Fruit fly (Drosophila melanogaster) whole organism, wandering third instar larva: ENCODE data around the gene CG43799.

Experiments used
- Abd-B ChIP-seq: fragments of >200 bp; optimal IDR thresholded peaks from 2 replicates; lab custom pipeline; 2017; ENCODE audit warnings: missing biosample characterization, missing genetic modification characterization
- CG32264 ChIP-seq: fragments of 200-800 bp; sonication (Bioruptor generic); optimal IDR thresholded peaks from 2 replicates; lab custom pipeline; 2016; ENCODE audit warnings: missing biosample characterization, missing genetic modification characterization
- CrebA ChIP-seq: fragments of 200-800 bp; sonication (Bioruptor generic); optimal IDR thresholded peaks from 2 replicates; lab custom pipeline; 2016; ENCODE audit warnings: missing biosample characterization, mild to moderate bottlenecking, missing genetic modification characterization, borderline replicate concordance
- Dfd ChIP-seq: fragments of >200 bp; optimal IDR thresholded peaks from 2 replicates; lab custom pipeline; 2017; ENCODE audit warnings: missing biosample characterization, missing genetic modification characterization
- Dif ChIP-seq: fragments of 200-275, 200-300 bp; sonication (Bioruptor generic); optimal IDR thresholded peaks from 2 replicates; lab custom pipeline; 2018; ENCODE audit warnings: missing biosample characterization, missing genetic modification characterization; ENCODE audit not compliant: partially characterized antibody
- GATAd ChIP-seq: sonication (Bioruptor generic); optimal IDR thresholded peaks from 2 replicates; lab custom pipeline; 2016; ENCODE audit warnings: missing biosample characterization, missing genetic modification characterization
- HLH106 ChIP-seq: fragments of 200-800 bp; optimal IDR thresholded peaks from 3 replicates; lab custom pipeline; 2019; ENCODE audit warnings: missing biosample characterization, mild to moderate bottlenecking, missing genetic modification characterization, moderate library complexity
- Hnf4 ChIP-seq: fragments of 200-800 bp; sonication (Bioruptor generic); optimal IDR thresholded peaks from 2 replicates; lab custom pipeline; 2016; ENCODE audit warnings: missing biosample characterization, mild to moderate bottlenecking, missing genetic modification characterization
- Hr78 ChIP-seq: fragments of >200 bp; optimal IDR thresholded peaks from 2 replicates; lab custom pipeline; 2017; ENCODE audit warnings: missing biosample characterization, missing genetic modification characterization
- Hr83 ChIP-seq: fragments of 200-300 bp; sonication (Bioruptor generic); optimal IDR thresholded peaks from 2 replicates; lab custom pipeline; 2016; ENCODE audit warnings: missing biosample characterization, mild to moderate bottlenecking, missing genetic modification characterization, moderate library complexity; ENCODE audit not compliant: poor library complexity, severe bottlenecking
- Jra ChIP-seq: sonication (Bioruptor generic); optimal IDR thresholded peaks from 2 replicates; lab custom pipeline; 2016; ENCODE audit warnings: missing biosample characterization, missing genetic modification characterization
- Mio ChIP-seq: sonication (Bioruptor generic); optimal IDR thresholded peaks from 2 replicates; lab custom pipeline; 2016; ENCODE audit warnings: missing biosample characterization, missing genetic modification characterization
- Myc ChIP-seq: fragments of >200 bp; optimal IDR thresholded peaks from 2 replicates; lab custom pipeline; 2017
- N ChIP-seq: fragments of >200 bp; optimal IDR thresholded peaks from 2 replicates; lab custom pipeline; 2018; ENCODE audit warnings: missing biosample characterization, missing external identifiers, missing genetic modification characterization
- OdsH ChIP-seq: fragments of 200-800 bp; sonication (Bioruptor generic); optimal IDR thresholded peaks from 2 replicates; lab custom pipeline; 2016; ENCODE audit warnings: missing biosample characterization, mild to moderate bottlenecking, missing genetic modification characterization
- Rel ChIP-seq, 2 experiments: fragments of 200-800 bp; sonication (Bioruptor generic) in 1 of 2; optimal IDR thresholded peaks; 2 replicates in 1 of 2; 3 replicates in 1 of 2; lab custom pipeline; 2016 to 2019; ENCODE audit warnings: mild to moderate bottlenecking in 2 of 2, missing biosample characterization in 2 of 2, missing genetic modification characterization in 2 of 2, moderate library complexity in 1 of 2
- Sp1 ChIP-seq: fragments of 200-800 bp; sonication (Bioruptor generic); optimal IDR thresholded peaks from 3 replicates; lab custom pipeline; 2019; ENCODE audit warnings: missing biosample characterization, mild to moderate bottlenecking, missing genetic modification characterization, moderate library complexity
- Vsx2 ChIP-seq: fragments of 200-300, 225-300 bp; sonication (Bioruptor generic); optimal IDR thresholded peaks from 2 replicates; lab custom pipeline; 2018; ENCODE audit warnings: missing biosample characterization, missing genetic modification characterization; ENCODE audit not compliant: partially characterized antibody
- br ChIP-seq: fragments of 200-800 bp; sonication (Bioruptor generic); optimal IDR thresholded peaks from 2 replicates; lab custom pipeline; 2016; ENCODE audit warnings: missing biosample characterization, missing genetic modification characterization
- brk ChIP-seq: fragments of 200-800 bp; sonication (Bioruptor generic); optimal IDR thresholded peaks from 2 replicates; lab custom pipeline; 2016; ENCODE audit warnings: missing biosample characterization, mild to moderate bottlenecking, missing genetic modification characterization
- dl ChIP-seq, 2 experiments: fragments of 175-275, 200-275 bp in 1 of 2; fragments of 200-275 bp in 1 of 2; sonication (Bioruptor generic); optimal IDR thresholded peaks; lab custom pipeline; 2018; ENCODE audit warnings: mild to moderate bottlenecking in 2 of 2, missing biosample characterization in 2 of 2, missing genetic modification characterization in 2 of 2, moderate library complexity in 2 of 2; ENCODE audit not compliant: partially characterized antibody in 2 of 2, insufficient read depth in 1 of 2
- dmrt93B ChIP-seq: fragments of 200-800 bp; sonication (Bioruptor generic); optimal IDR thresholded peaks from 2 replicates; lab custom pipeline; 2018; ENCODE audit warnings: missing biosample characterization, mild to moderate bottlenecking, missing genetic modification characterization
- dsf ChIP-seq: sonication (Bioruptor generic); optimal IDR thresholded peaks from 2 replicates; lab custom pipeline; 2016; ENCODE audit warnings: missing biosample characterization, missing genetic modification characterization, borderline replicate concordance
- ey ChIP-seq: fragments of 200-800 bp; sonication (Bioruptor generic); optimal IDR thresholded peaks from 2 replicates; lab custom pipeline; 2016; ENCODE audit warnings: missing biosample characterization, missing genetic modification characterization
- foxo ChIP-seq, 2 experiments: fragments of 200-800 bp; sonication (Bioruptor generic); optimal IDR thresholded peaks; 2 replicates in 1 of 2; 3 replicates in 1 of 2; lab custom pipeline; 2016 to 2017; ENCODE audit warnings: missing biosample characterization in 2 of 2, missing genetic modification characterization in 2 of 2
- fru ChIP-seq: fragments of 200-800 bp; sonication (Bioruptor generic); optimal IDR thresholded peaks from 3 replicates; lab custom pipeline; 2016; ENCODE audit warnings: missing biosample characterization, mild to moderate bottlenecking, missing genetic modification characterization
- h ChIP-seq: fragments of 200-800 bp; sonication (Bioruptor generic); optimal IDR thresholded peaks from 3 replicates; lab custom pipeline; 2016; ENCODE audit warnings: missing biosample characterization, mild to moderate bottlenecking, missing genetic modification characterization
- jim ChIP-seq: fragments of 175-275, 200-325 bp; sonication (Bioruptor generic); optimal IDR thresholded peaks from 2 replicates; lab custom pipeline; 2016; ENCODE audit warnings: missing biosample characterization, mild to moderate bottlenecking, missing genetic modification characterization
- lola ChIP-seq: fragments of >200 bp; optimal IDR thresholded peaks from 2 replicates; lab custom pipeline; 2017; ENCODE audit warnings: missing biosample characterization, missing genetic modification characterization
- pan ChIP-seq: fragments of >200 bp; optimal IDR thresholded peaks from 2 replicates; lab custom pipeline; 2017
- rgr ChIP-seq: fragments of 200-800 bp; sonication (Bioruptor generic); optimal IDR thresholded peaks from 3 replicates; lab custom pipeline; 2016; ENCODE audit warnings: missing biosample characterization, mild to moderate bottlenecking, missing genetic modification characterization
- sage ChIP-seq: fragments of 200-800 bp; sonication (Bioruptor generic); optimal IDR thresholded peaks from 2 replicates; lab custom pipeline; 2016; ENCODE audit warnings: missing biosample characterization, mild to moderate bottlenecking, missing genetic modification characterization
- sv ChIP-seq: fragments of 200-800 bp; sonication (Bioruptor generic); optimal IDR thresholded peaks from 3 replicates; lab custom pipeline; 2016; ENCODE audit warnings: missing biosample characterization, missing genetic modification characterization
- tai ChIP-seq: sonication (Bioruptor generic); optimal IDR thresholded peaks from 2 replicates; lab custom pipeline; 2016; ENCODE audit warnings: missing biosample characterization, missing genetic modification characterization
- usp ChIP-seq: fragments of >200 bp; optimal IDR thresholded peaks from 2 replicates; lab custom pipeline; 2017; ENCODE audit warnings: missing biosample characterization, missing genetic modification characterization
- woc ChIP-seq: sonication (Bioruptor generic); optimal IDR thresholded peaks from 2 replicates; lab custom pipeline; 2016; ENCODE audit warnings: missing biosample characterization, mild to moderate bottlenecking, missing genetic modification characterization

Gene CG43799

DNA sequence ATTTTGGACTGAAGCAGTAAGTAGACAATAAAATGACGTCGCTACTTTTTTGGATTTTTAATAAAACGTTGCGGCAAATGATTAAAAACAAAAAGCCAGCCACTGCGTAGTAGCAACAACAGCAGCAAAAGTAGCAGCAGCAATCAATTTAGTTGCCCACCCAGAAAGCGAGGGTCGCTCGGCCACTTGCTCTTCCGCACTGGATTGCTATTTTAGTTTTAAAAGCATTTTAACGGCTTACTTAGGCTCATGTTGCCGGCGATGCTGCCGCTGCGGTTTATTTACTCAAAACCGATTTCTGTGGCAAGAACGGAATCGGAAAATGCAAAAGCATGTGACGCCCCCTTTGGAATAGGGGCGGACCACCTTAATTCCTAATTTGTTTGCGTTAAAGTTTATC lies 35.0 kb downstream of the CG43799 start:
- TF ChIP-seq Hr83 (GFP tag; lab: Kevin White, UChicago) (no peak), dmrt93B (no peak), h (GFP tag; lab: Kevin White, UChicago) (no peak), Dif (GFP tag; lab: Kevin White, UChicago) (no peak), Myc (lab: Kevin White, UChicago) (no peak), sage (GFP tag; lab: Kevin White, UChicago) (no peak), fru (GFP tag; lab: Kevin White, UChicago) (no peak)

DNA sequence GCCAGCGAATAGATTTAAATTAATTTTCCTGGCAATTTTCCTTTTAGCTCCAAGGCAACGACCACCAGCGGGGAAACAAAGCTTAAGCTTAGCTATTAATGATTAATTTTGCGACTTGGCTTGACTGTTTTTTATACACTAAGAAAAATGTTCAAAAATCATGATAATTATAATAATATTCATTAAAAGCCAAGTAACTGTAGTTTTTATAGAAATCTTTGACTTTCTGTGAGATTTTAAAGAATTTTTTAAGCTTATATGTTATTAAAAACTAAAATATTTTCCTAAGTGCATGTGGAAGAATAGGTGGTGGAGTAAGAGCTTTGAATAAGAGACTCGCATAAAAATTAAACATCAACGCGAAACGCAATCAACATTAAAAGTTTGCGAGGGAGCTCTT lies 36.9 kb downstream of the CG43799 start:
- TF ChIP-seq br (GFP tag; lab: Kevin White, UChicago) (no peak), Hnf4 (no peak), Abd-B (GFP tag; lab: Kevin White, UChicago) (no peak), dmrt93B (no peak), Sp1 (no peak), Dif (GFP tag; lab: Kevin White, UChicago) (no peak), dl (GFP tag; optimal IDR thresholded peaks at IDR 0.05; lab: Kevin White, UChicago; ENCODE audit: insufficient read depth in 1 of 2, partially characterized antibody in 2 of 2) (no peak), Vsx2 (GFP tag; lab: Kevin White, UChicago) (no peak), tai (GFP tag; lab: Kevin White, UChicago) (no peak), Jra (GFP tag; lab: Kevin White, UChicago) (no peak), N (GFP tag; lab: Kevin White, UChicago) (no peak), usp (GFP tag; lab: Kevin White, UChicago) (no peak), CG32264 (GFP tag; lab: Kevin White, UChicago) (no peak), Hr78 (GFP tag; lab: Kevin White, UChicago) (no peak), ey (no peak), Myc (lab: Kevin White, UChicago) (no peak), CrebA (GFP tag; lab: Kevin White, UChicago) (no peak)
- TF ChIP-seq, all 38 proteins: peak for 0

DNA sequence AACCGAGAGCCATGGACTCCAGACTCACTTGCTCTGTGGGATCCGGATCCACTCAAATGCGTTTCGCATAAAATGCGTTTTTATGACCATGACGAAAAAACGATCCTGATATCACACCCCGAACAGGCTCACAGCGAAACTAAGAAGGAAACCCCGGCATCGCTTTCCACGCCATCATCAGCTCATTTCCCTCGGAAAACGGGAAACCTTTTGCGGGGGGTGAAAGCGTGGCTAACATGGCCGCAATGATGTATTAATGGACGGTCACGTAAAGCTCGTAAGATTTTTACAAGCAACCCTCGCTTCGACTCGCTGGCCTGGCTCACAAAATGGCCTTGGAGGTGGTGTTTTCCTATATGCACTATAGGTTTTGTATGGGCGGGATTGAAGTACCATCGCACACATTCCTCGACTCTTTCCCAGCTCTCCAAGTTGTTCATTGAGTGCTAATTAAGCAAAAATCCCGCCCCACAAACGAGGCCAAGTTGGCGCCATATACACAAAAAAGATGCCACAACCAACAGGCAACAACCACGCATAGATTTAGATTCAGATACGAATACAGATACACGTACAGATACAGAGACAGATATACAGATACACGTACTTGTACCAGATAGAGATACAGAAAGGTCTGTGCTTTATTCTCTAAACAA lies 37.5 kb downstream of the CG43799 start:
- TF ChIP-seq Myc (lab: Kevin White, UChicago) (no peak), sage (GFP tag; lab: Kevin White, UChicago) (no peak), ey (no peak), Jra (GFP tag; lab: Kevin White, UChicago) (no peak), tai (GFP tag; lab: Kevin White, UChicago) (no peak), Sp1 (no peak), foxo (GFP tag; optimal IDR thresholded peaks at IDR 0.05; lab: Kevin White, UChicago) (no peak), pan (no peak), Dif (GFP tag; lab: Kevin White, UChicago) (no peak)
- TF ChIP-seq, all 38 proteins: peak for 0

DNA sequence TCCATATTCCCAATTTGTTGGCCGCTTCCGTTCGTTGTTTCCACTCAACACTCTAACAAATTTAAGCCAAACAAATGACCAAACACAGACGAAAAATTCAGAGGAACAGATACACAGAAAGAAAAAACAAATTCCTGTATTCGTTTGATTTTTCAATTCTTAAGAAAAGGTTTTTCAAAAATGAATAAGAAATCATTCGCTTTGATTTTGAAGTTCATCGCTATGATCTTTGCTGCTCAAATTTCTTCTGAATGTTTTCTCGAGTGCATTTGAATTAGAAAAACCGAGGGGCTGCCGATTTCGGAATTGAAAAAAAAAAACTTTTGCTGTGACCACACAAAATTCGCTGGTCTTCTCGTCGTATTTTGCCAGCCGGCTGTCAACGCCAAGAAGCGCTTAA lies 38.4 kb downstream of the CG43799 start:
- no peak for TF ChIP-seq Dif (GFP tag; lab: Kevin White, UChicago)
- no peak for TF ChIP-seq Dfd (GFP tag; lab: Kevin White, UChicago)
- TF ChIP-seq h (GFP tag; lab: Kevin White, UChicago) = no peak
- no peak for TF ChIP-seq foxo (GFP tag; optimal IDR thresholded peaks at IDR 0.05; lab: Kevin White, UChicago)
- TF ChIP-seq ey = no peak
- no peak for TF ChIP-seq sage (GFP tag; lab: Kevin White, UChicago)
- TF ChIP-seq woc (GFP tag; lab: Kevin White, UChicago) = no peak
- no peak for TF ChIP-seq Hr78 (GFP tag; lab: Kevin White, UChicago)
- no peak for TF ChIP-seq dsf (GFP tag; lab: Kevin White, UChicago)
- no peak for TF ChIP-seq br (GFP tag; lab: Kevin White, UChicago)

DNA sequence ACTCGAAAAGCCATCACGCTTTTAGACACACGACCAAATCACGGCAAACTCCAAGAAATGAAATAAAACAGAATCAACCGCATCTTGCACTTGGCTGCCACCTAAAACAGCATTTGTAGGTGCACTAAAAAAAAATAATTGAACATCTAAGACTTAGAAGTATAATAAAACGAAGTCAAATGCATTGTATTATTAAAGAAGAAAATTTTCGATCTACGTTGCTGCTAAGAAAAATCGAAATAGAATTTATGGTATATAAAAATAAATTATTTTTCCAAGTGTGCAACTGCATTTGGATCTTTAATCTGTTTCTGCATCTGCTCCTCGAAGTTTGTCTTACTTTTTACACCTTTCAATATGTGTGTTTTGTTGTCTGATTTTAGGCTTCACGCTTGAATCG lies 42.7 kb downstream of the CG43799 start:
- no peak for TF ChIP-seq Rel (GFP tag; optimal IDR thresholded peaks at IDR 0.05; lab: Kevin White, UChicago)
- TF ChIP-seq Rel (tag; optimal IDR thresholded peaks at IDR 0.05; lab: Kevin White, UChicago) = no peak
- no peak for TF ChIP-seq lola (GFP tag; lab: Kevin White, UChicago)
- no peak for TF ChIP-seq OdsH (GFP tag; lab: Kevin White, UChicago)
- TF ChIP-seq Jra (GFP tag; lab: Kevin White, UChicago) = no peak
- no peak for TF ChIP-seq usp (GFP tag; lab: Kevin White, UChicago)
- TF ChIP-seq HLH106 = no peak
- no peak for TF ChIP-seq Sp1
- TF ChIP-seq br (GFP tag; lab: Kevin White, UChicago) = no peak
- TF ChIP-seq ey = no peak
- peak in 1 of 2 experiments; percentile 19 for TF ChIP-seq foxo (GFP tag; optimal IDR thresholded peaks at IDR 0.05; lab: Kevin White, UChicago)
- no peak for TF ChIP-seq Mio (GFP tag; lab: Kevin White, UChicago)
- TF ChIP-seq CrebA (GFP tag; lab: Kevin White, UChicago) = no peak
- peak; percentile 32 for TF ChIP-seq sv (GFP tag; lab: Kevin White, UChicago)
- TF ChIP-seq CG32264 (GFP tag; lab: Kevin White, UChicago) = no peak
- no peak for TF ChIP-seq GATAd
- TF ChIP-seq jim (GFP tag; lab: Kevin White, UChicago) = no peak
- no peak for TF ChIP-seq Vsx2 (GFP tag; lab: Kevin White, UChicago)
- TF ChIP-seq dsf (GFP tag; lab: Kevin White, UChicago) = no peak
- TF ChIP-seq N (GFP tag; lab: Kevin White, UChicago) = no peak
- TF ChIP-seq rgr (GFP tag; lab: Kevin White, UChicago) = no peak
- TF ChIP-seq h (GFP tag; lab: Kevin White, UChicago) = peak; percentile 12
- no peak for TF ChIP-seq Dif (GFP tag; lab: Kevin White, UChicago)
- no peak for TF ChIP-seq brk (GFP tag; lab: Kevin White, UChicago)
- TF ChIP-seq, all 38 proteins: peak for 3
